Fruit fly (Drosophila melanogaster): ENCODE results near the gene L2HGDH.

Gene L2HGDH

DNA sequence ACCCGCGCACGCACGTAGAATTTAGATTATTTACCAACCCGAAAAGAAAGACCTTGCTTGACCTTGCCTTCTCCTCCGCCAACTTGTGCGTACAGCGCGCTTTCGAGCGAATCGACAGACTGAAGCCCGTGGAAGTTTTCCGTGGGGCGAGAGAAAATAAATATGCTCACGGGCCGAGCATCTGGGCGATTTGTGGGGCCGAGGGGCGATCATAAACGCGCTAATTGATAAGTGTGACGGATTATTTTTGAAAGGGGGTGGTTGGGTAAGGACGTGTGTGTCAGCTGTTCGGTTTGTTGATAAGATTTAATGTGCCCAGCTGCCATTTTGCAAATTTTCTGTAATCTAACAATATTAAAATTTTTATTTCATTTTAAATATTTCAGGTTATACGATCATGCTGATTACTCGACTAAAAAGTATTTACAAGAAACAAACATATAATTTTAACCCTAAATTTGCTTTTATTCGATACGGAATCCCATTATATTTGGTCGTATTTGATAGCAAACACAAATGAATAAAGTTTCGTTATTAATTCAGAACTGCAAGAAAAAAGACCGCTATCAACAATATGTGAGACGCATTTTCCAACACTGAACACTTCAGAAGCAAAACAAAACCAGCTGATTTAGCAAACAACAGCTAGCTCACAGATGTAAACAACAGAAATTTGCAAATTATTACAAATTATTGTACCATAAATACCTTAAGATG, at the start of gene L2HGDH, which contains the start of gene CG10431:
TSS of gene L2HGDH (minus strand) at position 386 of the 717 bp plus-strand sequence.
TSS of gene CG10431 (plus strand) at position 648 of the 717 bp plus-strand sequence.
- TF ChIP-seq toe (GFP tag; optimal IDR thresholded peaks at IDR 0.05), result peak; percentile 83
- TF ChIP-seq pad (GFP tag; optimal IDR thresholded peaks at IDR 0.05), result peak; percentile 73
- TF ChIP-seq tj (GFP tag; optimal IDR thresholded peaks at IDR 0.05), result peak; percentile 76
- TF ChIP-seq Crg-1 (GFP tag; optimal IDR thresholded peaks at IDR 0.05), result peak; percentile 77
- TF ChIP-seq CG14711 (tag; optimal IDR thresholded peaks at IDR 0.05), result peak; percentile 68
- no peak for TF ChIP-seq cnc (optimal IDR thresholded peaks at IDR 0.05)
- TF ChIP-seq cic (GFP tag; optimal IDR thresholded peaks at IDR 0.05), result peak; percentile 84
- peak; percentile 47 for TF ChIP-seq bab1 (GFP tag; optimal IDR thresholded peaks at IDR 0.05)
- peak; percentile 80 for TF ChIP-seq CG12768 (GFP tag; optimal IDR thresholded peaks at IDR 0.05)
- TF ChIP-seq ovo (GFP tag; optimal IDR thresholded peaks at IDR 0.05), result peak; percentile 81
- TF ChIP-seq CG11617 (GFP tag; optimal IDR thresholded peaks at IDR 0.05), result peak; percentile 83
- TF ChIP-seq Mnt (GFP tag; optimal IDR thresholded peaks at IDR 0.05), result peak; percentile 80
- peak; percentile 59 for TF ChIP-seq CG1620 (GFP tag; optimal IDR thresholded peaks at IDR 0.05)
- peak; percentile 57 for TF ChIP-seq Clk (GFP tag; optimal IDR thresholded peaks at IDR 0.05)
- TF ChIP-seq CG5204 (GFP tag; optimal IDR thresholded peaks at IDR 0.05), result no peak
- TF ChIP-seq CG33017 (tag; optimal IDR thresholded peaks at IDR 0.05), result peak; percentile 63
- TF ChIP-seq CG7101 (tag; optimal IDR thresholded peaks at IDR 0.05), result peak; percentile 78
- TF ChIP-seq CG7045 (GFP tag; optimal IDR thresholded peaks at IDR 0.05), result peak; percentile 56
- peak; percentile 60 for TF ChIP-seq Hr96 (GFP tag; optimal IDR thresholded peaks at IDR 0.05)
- TF ChIP-seq kay (GFP tag; ENCODE audit: borderline replicate concordance), result no peak

DNA sequence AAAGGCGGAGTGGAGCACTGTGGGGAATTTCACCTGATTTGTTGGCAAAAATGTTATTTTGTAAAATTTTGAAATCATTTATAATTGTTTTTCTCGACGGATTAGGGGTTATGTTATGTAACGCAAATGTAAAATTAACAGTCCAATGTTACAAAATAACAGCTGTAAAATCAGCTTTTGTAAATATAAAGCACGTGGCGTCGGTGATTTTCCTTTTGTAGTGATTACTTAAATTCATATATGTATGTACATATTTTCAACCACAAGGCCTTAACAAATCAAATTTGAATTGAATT, 47.9 kb upstream of the L2HGDH start, which contains the start of gene CG15172:
TSS of gene CG15172 (plus strand) at position 197 of the 296 bp plus-strand sequence.
- TF ChIP-seq CG7045 (GFP tag; optimal IDR thresholded peaks at IDR 0.05), result no peak
- TF ChIP-seq CG7101 (tag; optimal IDR thresholded peaks at IDR 0.05), result no peak
- TF ChIP-seq Mnt (GFP tag; optimal IDR thresholded peaks at IDR 0.05), result no peak
- TF ChIP-seq Hr96 (GFP tag; optimal IDR thresholded peaks at IDR 0.05), result no peak
- TF ChIP-seq CG12768 (GFP tag; optimal IDR thresholded peaks at IDR 0.05), result no peak
- no peak for TF ChIP-seq CG5204 (GFP tag; optimal IDR thresholded peaks at IDR 0.05)
- no peak for TF ChIP-seq CG33017 (tag; optimal IDR thresholded peaks at IDR 0.05)
- TF ChIP-seq CG1620 (GFP tag; optimal IDR thresholded peaks at IDR 0.05), result no peak
- no peak for TF ChIP-seq CG11617 (GFP tag; optimal IDR thresholded peaks at IDR 0.05)
- TF ChIP-seq cnc (optimal IDR thresholded peaks at IDR 0.05), result no peak
- no peak for TF ChIP-seq CG14711 (tag; optimal IDR thresholded peaks at IDR 0.05)
- no peak for TF ChIP-seq pad (GFP tag; optimal IDR thresholded peaks at IDR 0.05)
- no peak for TF ChIP-seq Clk (GFP tag; optimal IDR thresholded peaks at IDR 0.05)
- TF ChIP-seq ovo (GFP tag; optimal IDR thresholded peaks at IDR 0.05), result no peak
- no peak for TF ChIP-seq kay (GFP tag; ENCODE audit: borderline replicate concordance)
- no peak for TF ChIP-seq cic (GFP tag; optimal IDR thresholded peaks at IDR 0.05)
- TF ChIP-seq Crg-1 (GFP tag; optimal IDR thresholded peaks at IDR 0.05), result no peak

DNA sequence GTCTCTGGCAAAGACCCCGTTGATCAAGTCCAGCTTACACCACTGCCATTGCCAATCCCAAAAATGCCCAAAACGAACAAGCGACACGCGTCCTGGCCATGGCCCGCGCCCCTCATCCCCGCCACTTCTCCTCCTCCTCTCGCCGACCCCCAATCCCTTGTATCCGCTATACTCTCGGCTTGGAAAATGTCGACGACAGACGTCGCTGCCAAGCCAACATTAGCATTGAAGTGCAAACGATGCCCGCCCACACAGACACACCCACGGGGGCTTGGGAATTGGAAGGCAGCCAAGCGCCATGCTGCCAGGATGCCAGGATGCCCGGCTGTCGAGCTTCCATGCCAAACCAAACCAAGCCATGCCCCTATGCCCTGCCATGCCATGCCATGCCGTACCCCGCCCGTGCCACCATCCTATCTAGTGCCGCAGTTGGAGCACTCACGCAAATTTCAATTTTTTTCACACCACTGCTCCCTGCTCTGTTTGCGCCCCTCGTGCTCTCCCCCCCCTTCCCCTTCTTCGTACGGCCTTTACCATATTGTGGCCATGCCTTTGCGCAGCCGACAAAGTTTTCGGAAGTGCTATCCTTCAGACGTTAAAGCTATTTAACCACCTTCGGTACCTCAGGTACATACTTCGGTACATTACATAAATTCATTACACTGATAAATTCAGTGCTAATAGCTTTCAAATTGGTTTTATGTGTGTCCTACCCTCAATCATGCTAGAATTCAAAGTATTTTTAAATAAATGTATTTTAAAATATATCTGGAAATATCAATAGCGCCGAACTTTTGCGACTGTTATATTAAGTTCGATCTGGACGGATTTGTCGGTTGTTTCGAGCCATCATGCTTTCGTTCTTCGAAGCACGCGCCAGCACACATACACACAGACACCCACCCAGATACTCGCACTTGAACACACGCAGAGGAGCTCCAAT, 47.3 kb upstream of the L2HGDH start:
- TF ChIP-seq kay (GFP tag; ENCODE audit: borderline replicate concordance) (peak; percentile 54), Crg-1 (GFP tag; optimal IDR thresholded peaks at IDR 0.05) (no peak), cic (GFP tag; optimal IDR thresholded peaks at IDR 0.05) (no peak), CG14711 (tag; optimal IDR thresholded peaks at IDR 0.05) (peak; percentile 9), bab1 (GFP tag; optimal IDR thresholded peaks at IDR 0.05) (no peak), cnc (optimal IDR thresholded peaks at IDR 0.05) (no peak), pad (GFP tag; optimal IDR thresholded peaks at IDR 0.05) (peak; percentile 40), CG11617 (GFP tag; optimal IDR thresholded peaks at IDR 0.05) (peak; percentile 71), ovo (GFP tag; optimal IDR thresholded peaks at IDR 0.05) (no peak), CG7101 (tag; optimal IDR thresholded peaks at IDR 0.05) (peak; percentile 72), CG5204 (GFP tag; optimal IDR thresholded peaks at IDR 0.05) (peak; percentile 49), CG33017 (tag; optimal IDR thresholded peaks at IDR 0.05) (peak; percentile 80), Mnt (GFP tag; optimal IDR thresholded peaks at IDR 0.05) (peak; percentile 0), Clk (GFP tag; optimal IDR thresholded peaks at IDR 0.05) (peak; percentile 64), CG1620 (GFP tag; optimal IDR thresholded peaks at IDR 0.05) (no peak), CG7045 (GFP tag; optimal IDR thresholded peaks at IDR 0.05) (peak; percentile 74), Hr96 (GFP tag; optimal IDR thresholded peaks at IDR 0.05) (no peak), toe (GFP tag; optimal IDR thresholded peaks at IDR 0.05) (no peak), CG12768 (GFP tag; optimal IDR thresholded peaks at IDR 0.05) (peak; percentile 45), tj (GFP tag; optimal IDR thresholded peaks at IDR 0.05) (peak; percentile 1)

DNA sequence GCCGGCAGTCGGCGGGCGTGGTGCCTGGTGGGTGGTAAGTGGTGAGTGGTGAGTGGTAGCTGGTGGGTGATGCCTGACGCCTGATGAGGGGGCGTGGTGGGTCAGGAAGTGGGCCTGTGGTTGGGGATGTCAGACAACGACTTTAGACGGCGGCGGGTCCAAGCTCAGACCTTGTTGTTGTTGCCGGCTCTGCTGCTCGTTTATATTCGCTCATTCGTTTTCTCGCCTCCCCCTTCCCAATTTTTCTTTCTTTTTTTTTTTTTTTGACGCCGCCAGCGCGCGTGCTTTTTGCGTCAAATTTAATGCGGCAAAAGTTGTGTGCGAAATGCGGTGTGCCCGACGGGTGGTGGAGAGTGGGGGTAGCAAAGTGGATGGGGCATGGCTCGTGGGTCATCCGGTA, 45.4 kb upstream of the L2HGDH start:
- TF ChIP-seq CG7045 (GFP tag; optimal IDR thresholded peaks at IDR 0.05) (no peak), toe (GFP tag; optimal IDR thresholded peaks at IDR 0.05) (no peak), CG11617 (GFP tag; optimal IDR thresholded peaks at IDR 0.05) (no peak)

DNA sequence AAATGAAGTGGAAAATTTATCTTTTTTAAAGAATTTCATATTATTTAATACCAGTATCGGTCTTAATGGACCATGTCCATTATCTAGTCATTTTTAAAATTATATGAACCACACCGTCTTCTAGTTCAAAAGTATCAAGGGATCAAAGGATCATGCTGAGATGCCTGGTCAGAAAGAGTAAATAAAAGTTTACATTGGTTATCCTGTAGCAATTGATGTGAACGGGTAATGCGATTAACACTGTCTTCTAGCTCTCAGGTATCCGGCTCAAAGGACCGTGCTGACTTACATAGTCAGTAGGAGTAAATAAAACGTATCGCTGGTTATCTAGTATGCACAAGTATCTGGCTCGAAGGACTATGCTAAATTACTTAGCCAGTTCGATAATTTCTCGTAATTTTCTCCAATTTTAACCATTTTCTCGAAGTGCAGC, 44.9 kb upstream of the L2HGDH start:
- TF ChIP-seq CG5204 (GFP tag; optimal IDR thresholded peaks at IDR 0.05) (peak; percentile 53), Hr96 (GFP tag; optimal IDR thresholded peaks at IDR 0.05) (no peak)
